Fruit fly (Drosophila melanogaster) whole organism, wandering third instar larva: ENCODE results near the gene RapGAP1.

Experiments
- Abd-B ChIP-seq: fragments of >200 bp; optimal IDR thresholded peaks from 2 replicates; lab custom pipeline; 2017; ENCODE audit warnings: missing biosample characterization, missing genetic modification characterization
- CG32264 ChIP-seq: fragments of 200-800 bp; sonication (Bioruptor generic); optimal IDR thresholded peaks from 2 replicates; lab custom pipeline; 2016; ENCODE audit warnings: missing biosample characterization, missing genetic modification characterization
- CrebA ChIP-seq: fragments of 200-800 bp; sonication (Bioruptor generic); optimal IDR thresholded peaks from 2 replicates; lab custom pipeline; 2016; ENCODE audit warnings: missing biosample characterization, mild to moderate bottlenecking, missing genetic modification characterization, borderline replicate concordance
- Dfd ChIP-seq: fragments of >200 bp; optimal IDR thresholded peaks from 2 replicates; lab custom pipeline; 2017; ENCODE audit warnings: missing biosample characterization, missing genetic modification characterization
- Dif ChIP-seq: fragments of 200-275, 200-300 bp; sonication (Bioruptor generic); optimal IDR thresholded peaks from 2 replicates; lab custom pipeline; 2018; ENCODE audit warnings: missing biosample characterization, missing genetic modification characterization; ENCODE audit not compliant: partially characterized antibody
- GATAd ChIP-seq: sonication (Bioruptor generic); optimal IDR thresholded peaks from 2 replicates; lab custom pipeline; 2016; ENCODE audit warnings: missing biosample characterization, missing genetic modification characterization
- HLH106 ChIP-seq: fragments of 200-800 bp; optimal IDR thresholded peaks from 3 replicates; lab custom pipeline; 2019; ENCODE audit warnings: missing biosample characterization, mild to moderate bottlenecking, missing genetic modification characterization, moderate library complexity
- Hnf4 ChIP-seq: fragments of 200-800 bp; sonication (Bioruptor generic); optimal IDR thresholded peaks from 2 replicates; lab custom pipeline; 2016; ENCODE audit warnings: missing biosample characterization, mild to moderate bottlenecking, missing genetic modification characterization
- Hr78 ChIP-seq: fragments of >200 bp; optimal IDR thresholded peaks from 2 replicates; lab custom pipeline; 2017; ENCODE audit warnings: missing biosample characterization, missing genetic modification characterization
- Mio ChIP-seq: sonication (Bioruptor generic); optimal IDR thresholded peaks from 2 replicates; lab custom pipeline; 2016; ENCODE audit warnings: missing biosample characterization, missing genetic modification characterization
- Myc ChIP-seq: fragments of >200 bp; optimal IDR thresholded peaks from 2 replicates; lab custom pipeline; 2017
- N ChIP-seq: fragments of >200 bp; optimal IDR thresholded peaks from 2 replicates; lab custom pipeline; 2018; ENCODE audit warnings: missing biosample characterization, missing external identifiers, missing genetic modification characterization
- OdsH ChIP-seq: fragments of 200-800 bp; sonication (Bioruptor generic); optimal IDR thresholded peaks from 2 replicates; lab custom pipeline; 2016; ENCODE audit warnings: missing biosample characterization, mild to moderate bottlenecking, missing genetic modification characterization
- Rel ChIP-seq, 2 experiments: fragments of 200-800 bp; sonication (Bioruptor generic) in 1 of 2; optimal IDR thresholded peaks; 2 replicates in 1 of 2; 3 replicates in 1 of 2; lab custom pipeline; 2016 to 2019; ENCODE audit warnings: mild to moderate bottlenecking in 2 of 2, missing biosample characterization in 2 of 2, missing genetic modification characterization in 2 of 2, moderate library complexity in 1 of 2
- Vsx2 ChIP-seq: fragments of 200-300, 225-300 bp; sonication (Bioruptor generic); optimal IDR thresholded peaks from 2 replicates; lab custom pipeline; 2018; ENCODE audit warnings: missing biosample characterization, missing genetic modification characterization; ENCODE audit not compliant: partially characterized antibody
- br ChIP-seq: fragments of 200-800 bp; sonication (Bioruptor generic); optimal IDR thresholded peaks from 2 replicates; lab custom pipeline; 2016; ENCODE audit warnings: missing biosample characterization, missing genetic modification characterization
- brk ChIP-seq: fragments of 200-800 bp; sonication (Bioruptor generic); optimal IDR thresholded peaks from 2 replicates; lab custom pipeline; 2016; ENCODE audit warnings: missing biosample characterization, mild to moderate bottlenecking, missing genetic modification characterization
- dmrt93B ChIP-seq: fragments of 200-800 bp; sonication (Bioruptor generic); optimal IDR thresholded peaks from 2 replicates; lab custom pipeline; 2018; ENCODE audit warnings: missing biosample characterization, mild to moderate bottlenecking, missing genetic modification characterization
- ey ChIP-seq: fragments of 200-800 bp; sonication (Bioruptor generic); optimal IDR thresholded peaks from 2 replicates; lab custom pipeline; 2016; ENCODE audit warnings: missing biosample characterization, missing genetic modification characterization
- foxo ChIP-seq, 2 experiments: fragments of 200-800 bp; sonication (Bioruptor generic); optimal IDR thresholded peaks; 2 replicates in 1 of 2; 3 replicates in 1 of 2; lab custom pipeline; 2016 to 2017; ENCODE audit warnings: missing biosample characterization in 2 of 2, missing genetic modification characterization in 2 of 2
- fru ChIP-seq: fragments of 200-800 bp; sonication (Bioruptor generic); optimal IDR thresholded peaks from 3 replicates; lab custom pipeline; 2016; ENCODE audit warnings: missing biosample characterization, mild to moderate bottlenecking, missing genetic modification characterization
- h ChIP-seq: fragments of 200-800 bp; sonication (Bioruptor generic); optimal IDR thresholded peaks from 3 replicates; lab custom pipeline; 2016; ENCODE audit warnings: missing biosample characterization, mild to moderate bottlenecking, missing genetic modification characterization
- jim ChIP-seq: fragments of 175-275, 200-325 bp; sonication (Bioruptor generic); optimal IDR thresholded peaks from 2 replicates; lab custom pipeline; 2016; ENCODE audit warnings: missing biosample characterization, mild to moderate bottlenecking, missing genetic modification characterization
- lola ChIP-seq: fragments of >200 bp; optimal IDR thresholded peaks from 2 replicates; lab custom pipeline; 2017; ENCODE audit warnings: missing biosample characterization, missing genetic modification characterization
- pan ChIP-seq: fragments of >200 bp; optimal IDR thresholded peaks from 2 replicates; lab custom pipeline; 2017
- psq ChIP-seq: fragments of 200-800 bp; sonication (Bioruptor generic); optimal IDR thresholded peaks from 3 replicates; lab custom pipeline; 2017; ENCODE audit warnings: missing biosample characterization, mild to moderate bottlenecking, missing genetic modification characterization, moderate library complexity
- sv ChIP-seq: fragments of 200-800 bp; sonication (Bioruptor generic); optimal IDR thresholded peaks from 3 replicates; lab custom pipeline; 2016; ENCODE audit warnings: missing biosample characterization, missing genetic modification characterization
- tai ChIP-seq: sonication (Bioruptor generic); optimal IDR thresholded peaks from 2 replicates; lab custom pipeline; 2016; ENCODE audit warnings: missing biosample characterization, missing genetic modification characterization
- usp ChIP-seq: fragments of >200 bp; optimal IDR thresholded peaks from 2 replicates; lab custom pipeline; 2017; ENCODE audit warnings: missing biosample characterization, missing genetic modification characterization

RapGAP1 gene

dm6 chr2L:7491902-7492301, 86.9 kb downstream of the RapGAP1 start:
- TF ChIP-seq Dif (GFP tag; lab: Kevin White, UChicago) (no peak), jim (no peak)

dm6 chr2L:7486222-7486621, 92.6 kb downstream of the RapGAP1 start:
- TF ChIP-seq sv (GFP tag; lab: Kevin White, UChicago) (no peak), Mio (GFP tag; lab: Kevin White, UChicago) (no peak), N (GFP tag; lab: Kevin White, UChicago) (no peak), Dfd (no peak), Hr78 (GFP tag; lab: Kevin White, UChicago) (no peak), br (GFP tag; lab: Kevin White, UChicago) (no peak), CrebA (GFP tag; lab: Kevin White, UChicago) (no peak), lola (GFP tag; lab: Kevin White, UChicago) (no peak), ey (GFP tag; lab: Kevin White, UChicago) (no peak), pan (lab: Kevin White, UChicago) (no peak), Rel (GFP tag; optimal IDR thresholded peaks at IDR 0.05; lab: Kevin White, UChicago) (no peak), Rel (tag; optimal IDR thresholded peaks at IDR 0.05; lab: Kevin White, UChicago) (no peak), Dif (GFP tag; lab: Kevin White, UChicago) (no peak), Vsx2 (GFP tag; lab: Kevin White, UChicago) (no peak)

dm6 chr2L:7474404-7474803, 104.4 kb downstream of the RapGAP1 start, which contains the start of gene CG6441:
TSS of gene CG6441 (plus strand) at chr2L:7474704.
- TF ChIP-seq sv (GFP tag; lab: Kevin White, UChicago) = no peak
- TF ChIP-seq OdsH (GFP tag; lab: Kevin White, UChicago) = no peak

- TF ChIP-seq tai = no peak
- TF ChIP-seq HLH106 = no peak
- no peak for TF ChIP-seq Vsx2 (GFP tag; lab: Kevin White, UChicago)
- no peak for TF ChIP-seq ey (GFP tag; lab: Kevin White, UChicago)
- no peak for TF ChIP-seq CG32264 (GFP tag; lab: Kevin White, UChicago)
- TF ChIP-seq br (GFP tag; lab: Kevin White, UChicago) = no peak
- TF ChIP-seq jim = no peak
- TF ChIP-seq Myc = no peak
- no peak for TF ChIP-seq fru (GFP tag; lab: Kevin White, UChicago)
- TF ChIP-seq Abd-B (GFP tag; lab: Kevin White, UChicago) = no peak
- TF ChIP-seq GATAd (GFP tag; lab: Kevin White, UChicago) = no peak
- no peak for TF ChIP-seq usp (GFP tag; lab: Kevin White, UChicago)
- TF ChIP-seq foxo (GFP tag; optimal IDR thresholded peaks at IDR 0.05; lab: Kevin White, UChicago) = no peak
- TF ChIP-seq psq (GFP tag; lab: Kevin White, UChicago) = no peak
- TF ChIP-seq Dif (GFP tag; lab: Kevin White, UChicago) = no peak
- TF ChIP-seq Rel (GFP tag; optimal IDR thresholded peaks at IDR 0.05; lab: Kevin White, UChicago) = no peak
- TF ChIP-seq Rel (tag; optimal IDR thresholded peaks at IDR 0.05; lab: Kevin White, UChicago) = no peak
These were observed 105.5 kb downstream of the RapGAP1 start for dm6 chr2L:7473248-7473647.

dm6 chr2L:7466304-7466703, 112.5 kb downstream of the RapGAP1 start, which contains the start of gene CG6055:
TSS of gene CG6055 (plus strand) at chr2L:7466543.
- TF ChIP-seq brk (GFP tag; lab: Kevin White, UChicago) (no peak), h (GFP tag; lab: Kevin White, UChicago) (no peak), Hnf4 (GFP tag; lab: Kevin White, UChicago) (no peak), Dif (GFP tag; lab: Kevin White, UChicago) (peak; percentile 15), jim (peak; percentile 66), Hr78 (GFP tag; lab: Kevin White, UChicago) (no peak), Vsx2 (GFP tag; lab: Kevin White, UChicago) (peak; percentile 82)

dm6 chr2L:7462147-7462546, 116.6 kb downstream of the RapGAP1 start, which contains the start of gene Gr28b:
TSS of gene Gr28b (minus strand) at chr2L:7462247.
- TF ChIP-seq dmrt93B = no peak
